Worm (Caenorhabditis elegans) whole organism, L1 larva: Measurements from ENCODE around the gene clr-1.

ENCODE experiments used
- C04F5.9 ChIP-seq: sonication (generic microtip); optimal IDR thresholded peaks from 2 replicates; lab custom pipeline; 2016; ENCODE audit warnings: missing genetic modification characterization, missing compliant biosample characterization
- C16A3.4 ChIP-seq: fragments of 150-350 bp; optimal IDR thresholded peaks from 2 replicates; lab custom pipeline; 2014; ENCODE audit warnings: missing biosample characterization, missing genetic modification characterization
- F16B12.6 ChIP-seq: fragments of 150-350 bp; optimal IDR thresholded peaks from 2 replicates; lab custom pipeline; 2014; ENCODE audit warnings: missing biosample characterization, missing genetic modification characterization
- Y116A8C.19 ChIP-seq: sonication (generic microtip); optimal IDR thresholded peaks from 2 replicates; lab custom pipeline; 2016; ENCODE audit warnings: missing compliant biosample characterization, missing genetic modification characterization, borderline replicate concordance
- aha-1 ChIP-seq: fragments of 150-350 bp; optimal IDR thresholded peaks from 2 replicates; lab custom pipeline; 2014; ENCODE audit warnings: missing biosample characterization, missing genetic modification characterization
- alr-1 ChIP-seq: fragments of 200-800 bp; sonication (Bioruptor generic); optimal IDR thresholded peaks from 2 replicates; lab custom pipeline; 2018; ENCODE audit warnings: borderline replicate concordance, mild to moderate bottlenecking, missing genetic modification characterization, missing compliant biosample characterization
- aly-2 ChIP-seq: fragments of 150-350 bp; optimal IDR thresholded peaks from 2 replicates; lab custom pipeline; 2014; ENCODE audit warnings: missing biosample characterization, missing genetic modification characterization
- ama-1 ChIP-seq: fragments of 150-350 bp; optimal IDR thresholded peaks from 2 replicates; lab custom pipeline; 2014
- ceh-63 ChIP-seq: fragments of 200-800 bp; sonication (Bioruptor generic); optimal IDR thresholded peaks from 2 replicates; lab custom pipeline; 2018; ENCODE audit warnings: mild to moderate bottlenecking, missing genetic modification characterization, missing compliant biosample characterization
- ceh-82 ChIP-seq, 3 experiments: fragments of 150-350 bp in 1 of 3; sonication (generic microtip) in 2 of 3; optimal IDR thresholded peaks; 2 replicates each; lab custom pipeline; 2014 to 2017; ENCODE audit warnings: missing biosample characterization in 3 of 3, missing genetic modification characterization in 3 of 3
- ceh-90 ChIP-seq: sonication (generic microtip); optimal IDR thresholded peaks from 2 replicates; lab custom pipeline; 2016; ENCODE audit warnings: missing genetic modification characterization, missing compliant biosample characterization
- dpl-1 ChIP-seq, 3 experiments: fragments of 150-350 bp in 2 of 3; sonication (generic microtip) in 1 of 3; optimal IDR thresholded peaks; 2 replicates each; lab custom pipeline; 2014 to 2017; ENCODE audit warnings: missing biosample characterization in 3 of 3, missing genetic modification characterization in 3 of 3, missing genetic modification reagents in 3 of 3
- egl-13 ChIP-seq: sonication (generic microtip); optimal IDR thresholded peaks from 2 replicates; lab custom pipeline; 2016; ENCODE audit warnings: missing genotype, missing genetic modification reagents, missing genetic modification characterization, missing compliant biosample characterization
- elt-2 ChIP-seq: sonication (generic microtip); optimal IDR thresholded peaks from 2 replicates; lab custom pipeline; 2016; ENCODE audit warnings: missing genetic modification characterization, mild to moderate bottlenecking, inconsistent platforms, missing compliant biosample characterization, missing genetic modification reagents
- elt-3 ChIP-seq, 6 experiments: fragments of 150-350 bp in 1 of 6; sonication (generic microtip); optimal IDR thresholded peaks; 2 replicates each; lab custom pipeline; 2017 to 2018; ENCODE audit warnings: missing biosample characterization in 6 of 6, missing genetic modification characterization in 6 of 6, inconsistent platforms in 1 of 6
- fkh-10 ChIP-seq: sonication (generic microtip); optimal IDR thresholded peaks from 2 replicates; lab custom pipeline; 2017; ENCODE audit warnings: missing biosample characterization, missing genetic modification reagents, missing genetic modification characterization
- fkh-8 ChIP-seq: sonication (generic microtip); optimal IDR thresholded peaks from 2 replicates; lab custom pipeline; 2016; ENCODE audit warnings: mild to moderate bottlenecking, missing genetic modification characterization, missing compliant biosample characterization
- fos-1 ChIP-seq: fragments of 150-350 bp; optimal IDR thresholded peaks from 2 replicates; lab custom pipeline; 2014; ENCODE audit warnings: missing biosample characterization, missing genetic modification characterization
- hlh-17 ChIP-seq: fragments of 200-800 bp; sonication (Bioruptor generic); optimal IDR thresholded peaks from 2 replicates; lab custom pipeline; 2018; ENCODE audit warnings: missing genetic modification characterization, mild to moderate bottlenecking, missing compliant biosample characterization, moderate library complexity, borderline replicate concordance
- hpl-2 ChIP-seq: fragments of 150-350 bp; optimal IDR thresholded peaks from 2 replicates; lab custom pipeline; 2014; ENCODE audit warnings: missing biosample characterization, missing genetic modification reagents, missing genetic modification characterization
- irx-1 ChIP-seq: sonication (generic microtip); optimal IDR thresholded peaks from 2 replicates; lab custom pipeline; 2016; ENCODE audit warnings: missing genetic modification characterization, missing compliant biosample characterization
- isw-1 ChIP-seq: fragments of 200-800 bp; sonication (Bioruptor generic); IDR thresholded peaks from 2 replicates; pipeline ENCODE4 v1.3.6; 2022; ENCODE audit warnings: missing genetic modification characterization, missing compliant biosample characterization
- jun-1 ChIP-seq: fragments of 150-350 bp; optimal IDR thresholded peaks from 2 replicates; lab custom pipeline; 2014; ENCODE audit warnings: missing biosample characterization, missing genetic modification reagents, missing genetic modification characterization
- lin-14 ChIP-seq: fragments of 200-800 bp; sonication (Bioruptor generic); optimal IDR thresholded peaks from 2 replicates; lab custom pipeline; 2018; ENCODE audit warnings: mild to moderate bottlenecking, missing genetic modification characterization, moderate library complexity, missing compliant biosample characterization
- lin-39 ChIP-seq: fragments of 150-350 bp; optimal IDR thresholded peaks from 2 replicates; lab custom pipeline; 2014; ENCODE audit warnings: missing biosample characterization, missing genetic modification reagents, missing genetic modification characterization
- mab-9 ChIP-seq: fragments of 200-800 bp; sonication (Bioruptor generic); IDR thresholded peaks from 2 replicates; pipeline ENCODE4 v1.3.6; 2022; ENCODE audit warnings: missing genetic modification reagents, missing genetic modification characterization, missing compliant biosample characterization
- mep-1 ChIP-seq: fragments of 150-350 bp; optimal IDR thresholded peaks from 2 replicates; lab custom pipeline; 2014; ENCODE audit warnings: missing biosample characterization, missing genetic modification characterization
- nhr-11 ChIP-seq: fragments of 150-350 bp; optimal IDR thresholded peaks from 2 replicates; lab custom pipeline; 2014; ENCODE audit warnings: missing biosample characterization, missing genetic modification characterization
- nhr-20 ChIP-seq: sonication (generic microtip); optimal IDR thresholded peaks from 2 replicates; lab custom pipeline; 2016; ENCODE audit warnings: mild to moderate bottlenecking, missing genetic modification characterization, missing compliant biosample characterization
- nhr-71 ChIP-seq: sonication (generic microtip); optimal IDR thresholded peaks from 2 replicates; lab custom pipeline; 2016; ENCODE audit warnings: mild to moderate bottlenecking, missing genetic modification characterization, moderate library complexity, missing compliant biosample characterization
- nhr-76 ChIP-seq: sonication (generic microtip); optimal IDR thresholded peaks from 2 replicates; lab custom pipeline; 2017; ENCODE audit warnings: missing biosample characterization, missing genetic modification characterization
- nhr-85 ChIP-seq: sonication (generic microtip); peaks from one replicate; lab custom pipeline; 2016; ENCODE audit warnings: missing genetic modification characterization, inconsistent platforms, missing compliant biosample characterization
- nhr-90 ChIP-seq: sonication (generic microtip); optimal IDR thresholded peaks from 2 replicates; lab custom pipeline; 2016; ENCODE audit warnings: mild to moderate bottlenecking, missing genetic modification characterization, missing compliant biosample characterization; ENCODE audit not compliant: poor library complexity
- pag-3 ChIP-seq: sonication (generic microtip); optimal IDR thresholded peaks from 2 replicates; lab custom pipeline; 2017; ENCODE audit warnings: missing genetic modification characterization, mild to moderate bottlenecking, missing compliant biosample characterization, antibody characterized with exemption, borderline replicate concordance; ENCODE audit not compliant: insufficient read depth
- skn-1 ChIP-seq: fragments of 150-350 bp; optimal IDR thresholded peaks from 2 replicates; lab custom pipeline; 2014; ENCODE audit warnings: missing biosample characterization, missing genetic modification characterization
- snpc-4 ChIP-seq: fragments of 150-350 bp; optimal IDR thresholded peaks from 2 replicates; lab custom pipeline; 2014; ENCODE audit warnings: missing biosample characterization, missing genetic modification characterization
- sptf-1 ChIP-seq: fragments of 150-350 bp; optimal IDR thresholded peaks from 2 replicates; lab custom pipeline; 2014; ENCODE audit warnings: missing biosample characterization, missing genetic modification characterization
- sup-37 ChIP-seq: fragments of 200-800 bp; sonication (Bioruptor generic); optimal IDR thresholded peaks from 2 replicates; lab custom pipeline; 2018; ENCODE audit warnings: mild to moderate bottlenecking, missing genetic modification characterization, missing compliant biosample characterization
- swsn-7 ChIP-seq: sonication (generic microtip); optimal IDR thresholded peaks from 2 replicates; lab custom pipeline; 2016; ENCODE audit warnings: missing genetic modification characterization, missing compliant biosample characterization
- tlp-1 ChIP-seq: fragments of 150-350 bp; optimal IDR thresholded peaks from 2 replicates; lab custom pipeline; 2014; ENCODE audit warnings: missing biosample characterization, missing genetic modification characterization
- unc-62 ChIP-seq: fragments of 150-350 bp; optimal IDR thresholded peaks from 2 replicates; lab custom pipeline; 2014; ENCODE audit warnings: missing biosample characterization, missing genetic modification reagents, missing genetic modification characterization
- unc-98 ChIP-seq: fragments of 200-800 bp; sonication (Bioruptor generic); IDR thresholded peaks from 2 replicates; pipeline ENCODE4 v1.3.6; 2022; ENCODE audit warnings: missing genetic modification characterization, missing compliant biosample characterization
- vab-15 ChIP-seq: sonication (generic microtip); optimal IDR thresholded peaks from 2 replicates; lab custom pipeline; 2017; ENCODE audit warnings: missing genotype, mild to moderate bottlenecking, missing genetic modification characterization, missing compliant biosample characterization
- xbp-1 ChIP-seq: sonication (generic microtip); optimal IDR thresholded peaks from 2 replicates; lab custom pipeline; 2016; ENCODE audit warnings: missing genetic modification characterization, missing compliant biosample characterization
- zag-1 ChIP-seq: fragments of 150-350 bp; optimal IDR thresholded peaks from 2 replicates; lab custom pipeline; 2014; ENCODE audit warnings: missing biosample characterization, missing genetic modification characterization
- zip-4 ChIP-seq: fragments of 200-800 bp; sonication (Bioruptor generic); optimal IDR thresholded peaks from 2 replicates; lab custom pipeline; 2018; ENCODE audit warnings: mild to moderate bottlenecking, missing genetic modification characterization, moderate library complexity, missing compliant biosample characterization
- ztf-11 ChIP-seq, 2 experiments: sonication (generic microtip); optimal IDR thresholded peaks; 2 replicates each; lab custom pipeline; 2016 to 2017; ENCODE audit warnings: missing genetic modification characterization in 2 of 2, missing biosample characterization in 1 of 2, missing compliant biosample characterization in 1 of 2

Gene clr-1

DNA sequence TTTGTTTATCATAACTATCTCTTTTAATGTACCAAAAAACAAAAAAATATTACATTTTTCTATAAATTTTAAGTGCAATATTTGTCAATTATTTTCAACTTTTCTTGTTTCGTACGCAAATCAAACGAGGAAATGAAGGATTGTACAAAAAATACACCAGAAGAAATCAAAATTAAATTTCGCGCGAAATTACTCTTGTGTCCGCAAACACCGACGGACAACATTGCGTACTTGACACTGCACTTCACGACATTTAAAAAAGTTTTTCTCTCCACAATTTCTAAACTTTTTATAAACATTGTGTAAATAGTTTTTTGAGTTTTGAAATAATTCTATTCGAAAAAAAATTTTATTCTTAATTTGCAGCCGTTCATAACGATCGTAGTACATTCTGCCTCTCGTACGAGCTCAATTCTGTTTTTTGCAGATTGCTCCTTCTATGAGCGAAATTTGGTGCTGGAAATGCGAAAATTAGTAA, 7.8 kb downstream of the clr-1 start, which contains the start of gene mrps-16 (continued):
- peak; percentile 84 for TF ChIP-seq mep-1 (tag; lab: Kevin White, UChicago)
- TF ChIP-seq lin-39 (tag; lab: Kevin White, UChicago), result peak; percentile 41
- peak; percentile 15 for TF ChIP-seq ama-1 (lab: Kevin White, UChicago)
- peak; percentile 62 for TF ChIP-seq lin-14
- TF ChIP-seq nhr-20, result peak; percentile 73
- TF ChIP-seq aha-1 (tag; lab: Kevin White, UChicago), result no peak
- no peak for TF ChIP-seq ceh-63 (GFP tag; lab: Kevin White, UChicago)
- no peak for TF ChIP-seq fkh-10 (GFP tag; lab: Kevin White, UChicago)
- TF ChIP-seq swsn-7 (tag; lab: Kevin White, UChicago), result peak; percentile 76
- TF ChIP-seq sptf-1 (tag; lab: Kevin White, UChicago), result no peak
- TF ChIP-seq ztf-11 (tag; optimal IDR thresholded peaks at IDR 0.05; lab: Kevin White, UChicago), result no peak
- peak; percentile 58 for TF ChIP-seq jun-1
- no peak for TF ChIP-seq nhr-11 (tag; lab: Kevin White, UChicago)
- TF ChIP-seq tlp-1 (tag; lab: Kevin White, UChicago), result no peak
- peak; percentile 81 for TF ChIP-seq nhr-71 (tag; lab: Kevin White, UChicago)
- TF ChIP-seq isw-1 (GFP tag; lab: Robert Waterston, UW), result peak; percentile 55
- peak in 1 of 6 experiments; percentile 72 for TF ChIP-seq elt-3 (tag; optimal IDR thresholded peaks at IDR 0.05; lab: Kevin White, UChicago)
- TF ChIP-seq skn-1 (tag; lab: Kevin White, UChicago), result peak; percentile 52
- no peak for TF ChIP-seq ceh-90 (tag; lab: Kevin White, UChicago)
- no peak for TF ChIP-seq alr-1
- TF ChIP-seq F16B12.6 (tag; lab: Kevin White, UChicago), result peak; percentile 98
- no peak for TF ChIP-seq hpl-2
- no peak for TF ChIP-seq egl-13 (tag; lab: Kevin White, UChicago)
- peak; percentile 80 for TF ChIP-seq C16A3.4 (tag; lab: Kevin White, UChicago)
- TF ChIP-seq Y116A8C.19 (tag; lab: Kevin White, UChicago), result no peak
- TF ChIP-seq fkh-8 (tag; lab: Kevin White, UChicago), result peak; percentile 36
- TF ChIP-seq zag-1 (tag; lab: Kevin White, UChicago), result no peak
- peak; percentile 51 to 73 (median 67) for TF ChIP-seq ceh-82 (tag; optimal IDR thresholded peaks at IDR 0.05; lab: Kevin White, UChicago)
- TF ChIP-seq pag-3 (tag; lab: Kevin White, UChicago), result no peak
- peak; percentile 38 for TF ChIP-seq irx-1
- TF ChIP-seq dpl-1 (GFP tag; optimal IDR thresholded peaks at IDR 0.05; lab: Kevin White, UChicago), result peak; percentile 96 to 98 (median 97)
- TF ChIP-seq snpc-4 (tag; lab: Kevin White, UChicago), result peak; percentile 38
- peak; percentile 4 for TF ChIP-seq C04F5.9 (tag; lab: Kevin White, UChicago)
- TF ChIP-seq vab-15, result no peak
- TF ChIP-seq mab-9 (GFP tag; lab: Robert Waterston, UW), result peak; percentile 36; the same call in 1 of the 2 replicates
- TF ChIP-seq nhr-90 (tag; lab: Kevin White, UChicago), result peak; percentile 64
- TF ChIP-seq sup-37 (GFP tag; lab: Kevin White, UChicago), result no peak
- peak; percentile 45 for TF ChIP-seq fos-1
- TF ChIP-seq zip-4, result peak; percentile 44
- peak; percentile 24 for TF ChIP-seq aly-2 (tag; lab: Kevin White, UChicago)
- TF ChIP-seq unc-62 (GFP tag; lab: Kevin White, UChicago), result no peak

DNA sequence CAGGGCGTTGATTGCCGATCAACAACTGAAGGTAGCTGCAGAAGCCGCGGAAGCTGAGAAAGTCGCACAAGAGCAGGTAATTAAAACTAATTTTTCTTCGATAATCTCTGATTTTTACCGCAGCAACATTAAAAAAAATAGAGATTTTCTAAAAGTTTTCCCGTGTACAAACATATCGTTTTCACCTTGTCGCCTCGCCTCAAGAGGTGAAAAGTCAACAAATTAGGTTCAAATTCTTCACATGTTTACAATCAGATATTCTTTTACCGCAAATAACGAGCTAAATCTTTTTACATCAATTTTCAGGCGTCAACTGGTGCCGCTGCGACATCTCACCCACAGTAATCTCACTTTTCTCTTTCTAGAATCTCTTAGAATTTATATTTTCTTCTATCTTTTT, 8.8 kb downstream of the clr-1 start, which contains the start of gene ilcr-2:
Gene ilcr-2, plus strand, starts transcription at position 301 of the 400 bp plus-strand sequence.
- TF ChIP-seq sptf-1 (tag; lab: Kevin White, UChicago), result no peak
- TF ChIP-seq hpl-2, result no peak
- no peak for TF ChIP-seq vab-15
- no peak for TF ChIP-seq egl-13 (tag; lab: Kevin White, UChicago)
- no peak for TF ChIP-seq nhr-76
- no peak for TF ChIP-seq elt-2
- TF ChIP-seq hlh-17, result no peak
- TF ChIP-seq snpc-4 (tag; lab: Kevin White, UChicago), result no peak
- no peak for TF ChIP-seq mep-1 (tag; lab: Kevin White, UChicago)
- no peak for TF ChIP-seq nhr-85 (tag; lab: Kevin White, UChicago)
- TF ChIP-seq unc-98 (GFP tag; lab: Robert Waterston, UW), result no peak
- no peak for TF ChIP-seq xbp-1 (tag; lab: Kevin White, UChicago)
